Fruit fly (Drosophila melanogaster) whole organism, embryonic: ENCODE measurements around the gene Rfx.

Experiments
- Aef1 ChIP-seq: fragments of 200-800 bp; sonication (Bioruptor generic); IDR thresholded peaks from 3 replicates; pipeline ENCODE4 v1.3.6; 2022; ENCODE audit warnings: missing biosample characterization, missing genetic modification characterization
- Asciz ChIP-seq: fragments of 200-800 bp; sonication (Bioruptor generic); optimal IDR thresholded peaks from 2 replicates; lab custom pipeline; 2017; ENCODE audit warnings: missing biosample characterization, mild to moderate bottlenecking, missing genetic modification characterization, missing genetic modification reagents
- B-H1 ChIP-seq: fragments of 200-800 bp; sonication (Bioruptor generic); IDR thresholded peaks from 3 replicates; pipeline ENCODE4 v1.3.6; 2022; ENCODE audit warnings: missing biosample characterization, missing genetic modification characterization
- CG1233 ChIP-seq: fragments of 200-800 bp; sonication (Bioruptor generic); optimal IDR thresholded peaks from 4 replicates; lab custom pipeline; 2018; ENCODE audit warnings: missing biosample characterization, mild to moderate bottlenecking, missing genetic modification characterization
- CG13775 ChIP-seq: fragments of 200-800 bp; sonication (Bioruptor generic); optimal IDR thresholded peaks from 3 replicates; lab custom pipeline; 2017; ENCODE audit warnings: missing biosample characterization, mild to moderate bottlenecking, missing genetic modification characterization
- CG13894 ChIP-seq: fragments of 200-800 bp; sonication (Bioruptor generic); optimal IDR thresholded peaks from 3 replicates; lab custom pipeline; 2018; ENCODE audit warnings: missing biosample characterization, mild to moderate bottlenecking, missing genetic modification characterization, moderate library complexity
- CG15269 ChIP-seq: fragments of 200-800 bp; sonication (Bioruptor generic); optimal IDR thresholded peaks from 2 replicates; lab custom pipeline; 2018; ENCODE audit warnings: missing biosample characterization, mild to moderate bottlenecking, missing genetic modification characterization, moderate library complexity
- CG1529 ChIP-seq: fragments of 200-800 bp; sonication (Bioruptor generic); optimal IDR thresholded peaks from 3 replicates; lab custom pipeline; 2018; ENCODE audit warnings: missing biosample characterization, missing genetic modification characterization
- CG1603 ChIP-seq: fragments of 200-800 bp; sonication (Bioruptor generic); optimal IDR thresholded peaks from 2 replicates; lab custom pipeline; 2019; ENCODE audit warnings: missing biosample characterization, mild to moderate bottlenecking, missing genetic modification characterization, moderate library complexity
- CG17359 ChIP-seq: fragments of 200-800 bp; sonication (Bioruptor generic); optimal IDR thresholded peaks from 3 replicates; lab custom pipeline; 2018; ENCODE audit warnings: missing biosample characterization, mild to moderate bottlenecking, missing genetic modification characterization, moderate library complexity
- CG17612 ChIP-seq: fragments of 200-800 bp; sonication (Bioruptor generic); IDR thresholded peaks from 2 replicates; pipeline ENCODE4 v1.3.6; 2022; ENCODE audit warnings: missing biosample characterization, missing genetic modification characterization
- CG18476 ChIP-seq: fragments of 200-800 bp; sonication (Bioruptor generic); optimal IDR thresholded peaks from 2 replicates; lab custom pipeline; 2016; ENCODE audit warnings: missing biosample characterization, mild to moderate bottlenecking, missing genetic modification characterization
- CG2120 ChIP-seq: fragments of 200-800 bp; sonication (Bioruptor generic); optimal IDR thresholded peaks from 3 replicates; lab custom pipeline; 2016; ENCODE audit warnings: missing biosample characterization, missing genetic modification characterization
- CG2129 ChIP-seq: fragments of 200-800 bp; sonication (Bioruptor generic); IDR thresholded peaks from 2 replicates; pipeline ENCODE4 v1.3.6; 2022; ENCODE audit warnings: missing biosample characterization, missing genetic modification characterization; ENCODE audit not compliant: partially characterized antibody
- CG2678 ChIP-seq: fragments of 200-800 bp; sonication (Bioruptor generic); optimal IDR thresholded peaks from 3 replicates; lab custom pipeline; 2019; ENCODE audit warnings: missing biosample characterization, mild to moderate bottlenecking, missing genetic modification characterization, moderate library complexity
- CG2889 ChIP-seq: fragments of 200-800 bp; sonication (Bioruptor generic); IDR thresholded peaks from 3 replicates; pipeline ENCODE4 v1.3.6; 2022; ENCODE audit warnings: missing biosample characterization, missing genetic modification characterization
- CG30431 ChIP-seq: fragments of 200-800 bp; sonication (Bioruptor generic); optimal IDR thresholded peaks from 2 replicates; lab custom pipeline; 2017; ENCODE audit warnings: missing biosample characterization, missing genetic modification characterization
- CG5180 ChIP-seq: fragments of 200-800 bp; sonication (Bioruptor generic); optimal IDR thresholded peaks from 3 replicates; lab custom pipeline; 2017; ENCODE audit warnings: missing biosample characterization, missing genetic modification characterization, mild to moderate bottlenecking, moderate library complexity, missing genetic modification reagents
- CG5245 ChIP-seq: fragments of 200-800 bp; sonication (Bioruptor generic); optimal IDR thresholded peaks from 3 replicates; lab custom pipeline; 2016; ENCODE audit warnings: missing biosample characterization, missing genetic modification characterization
- CG6683 ChIP-seq: fragments of 200-800 bp; sonication (Bioruptor generic); optimal IDR thresholded peaks from 2 replicates; lab custom pipeline; 2017; ENCODE audit warnings: missing biosample characterization, mild to moderate bottlenecking, missing genetic modification characterization, missing genetic modification reagents
- CG7556 ChIP-seq: fragments of 200-800 bp; sonication (Bioruptor generic); optimal IDR thresholded peaks from 2 replicates; lab custom pipeline; 2017; ENCODE audit warnings: missing biosample characterization, mild to moderate bottlenecking, missing genetic modification characterization
- CG8089 ChIP-seq: fragments of 200-800 bp; sonication (Bioruptor generic); optimal IDR thresholded peaks from 3 replicates; lab custom pipeline; 2016; ENCODE audit warnings: missing biosample characterization, missing genetic modification characterization
- CG8944 ChIP-seq: fragments of 200-800 bp; sonication (Bioruptor generic); optimal IDR thresholded peaks from 3 replicates; lab custom pipeline; 2016; ENCODE audit warnings: missing biosample characterization, missing genetic modification characterization
- CTCF ChIP-seq: fragments of 200-800 bp; sonication (Bioruptor generic); optimal IDR thresholded peaks from 2 replicates; lab custom pipeline; 2017; ENCODE audit warnings: missing biosample characterization, mild to moderate bottlenecking, missing genetic modification characterization, moderate library complexity
- Ets65A ChIP-seq: fragments of 200-800 bp; sonication (Bioruptor generic); peaks from one replicate; lab custom pipeline; 2016; ENCODE audit warnings: missing biosample characterization, missing genetic modification characterization
- HLH54F ChIP-seq: fragments of 200-800 bp; sonication (Bioruptor generic); optimal IDR thresholded peaks from 3 replicates; lab custom pipeline; 2016; ENCODE audit warnings: missing biosample characterization, missing genetic modification characterization
- Hey ChIP-seq: fragments of 200-800 bp; sonication (Bioruptor generic); optimal IDR thresholded peaks from 3 replicates; lab custom pipeline; 2018; ENCODE audit warnings: missing biosample characterization, mild to moderate bottlenecking, missing genetic modification characterization
- Lhr ChIP-seq: fragments of 200-800 bp; sonication (Bioruptor generic); optimal IDR thresholded peaks from 3 replicates; lab custom pipeline; 2017; ENCODE audit warnings: mild to moderate bottlenecking, missing biosample characterization, missing genetic modification reagents, missing genetic modification characterization
- Med ChIP-seq: fragments of 200-800 bp; sonication (Bioruptor generic); peaks from one replicate; lab custom pipeline; 2016; ENCODE audit warnings: missing biosample characterization, missing genetic modification characterization, mild to moderate bottlenecking, inconsistent platforms, moderate library complexity
- Meics ChIP-seq: fragments of 200-800 bp; sonication (Bioruptor generic); optimal IDR thresholded peaks from 2 replicates; lab custom pipeline; 2017; ENCODE audit warnings: missing biosample characterization, mild to moderate bottlenecking, missing genetic modification characterization
- NC2β ChIP-seq: fragments of 200-800 bp; sonication (Bioruptor generic); optimal IDR thresholded peaks from 2 replicates; lab custom pipeline; 2016; ENCODE audit warnings: missing biosample characterization, missing genetic modification characterization
- Opbp ChIP-seq: fragments of 200-800 bp; sonication (Bioruptor generic); IDR thresholded peaks from 3 replicates; pipeline ENCODE4 v1.3.6; 2022; ENCODE audit warnings: missing biosample characterization, missing genetic modification characterization; ENCODE audit not compliant: partially characterized antibody
- Sry-β ChIP-seq: fragments of 200-800 bp; sonication (Bioruptor generic); optimal IDR thresholded peaks from 2 replicates; lab custom pipeline; 2018; ENCODE audit warnings: missing biosample characterization, mild to moderate bottlenecking, missing genetic modification characterization, moderate library complexity
- Trl ChIP-seq, 3 experiments: fragments of >200 bp in 2 of 3; fragments of 200-800 bp in 1 of 3; sonication (Bioruptor generic) in 1 of 3; optimal IDR thresholded peaks; 2 replicates in 1 of 3; 3 replicates in 2 of 3; lab custom pipeline; 2016 to 2017; ENCODE audit warnings: missing biosample characterization in 1 of 3, missing genetic modification characterization in 1 of 3
- Xrp1 ChIP-seq: fragments of 200-800 bp; sonication (Bioruptor generic); IDR thresholded peaks from 2 replicates; pipeline ENCODE4 v1.3.6; 2022; ENCODE audit warnings: missing biosample characterization, missing genetic modification characterization
- cwo ChIP-seq: fragments of 200-800 bp; sonication (Bioruptor generic); optimal IDR thresholded peaks from 3 replicates; lab custom pipeline; 2017; ENCODE audit warnings: missing biosample characterization, missing genetic modification characterization, mild to moderate bottlenecking, moderate library complexity, missing genetic modification reagents
- gro ChIP-seq: fragments of 200-800 bp; sonication (Bioruptor generic); optimal IDR thresholded peaks from 2 replicates; lab custom pipeline; 2016; ENCODE audit warnings: missing biosample characterization, missing genetic modification characterization
- jing ChIP-seq: fragments of 200-800 bp; sonication (Bioruptor generic); optimal IDR thresholded peaks from 2 replicates; lab custom pipeline; 2018; ENCODE audit warnings: missing biosample characterization, mild to moderate bottlenecking, missing genetic modification characterization
- lilli ChIP-seq: fragments of 200-800 bp; sonication (Bioruptor generic); optimal IDR thresholded peaks from 3 replicates; lab custom pipeline; 2016; ENCODE audit warnings: missing biosample characterization, missing genetic modification characterization
- mam ChIP-seq: fragments of 200-800 bp; sonication (Bioruptor generic); optimal IDR thresholded peaks from 3 replicates; lab custom pipeline; 2016; ENCODE audit warnings: missing biosample characterization, missing genetic modification characterization
- phol ChIP-seq: fragments of 200-800 bp; sonication (Bioruptor generic); optimal IDR thresholded peaks from 3 replicates; lab custom pipeline; 2018; ENCODE audit warnings: missing biosample characterization, mild to moderate bottlenecking, missing genetic modification characterization, moderate library complexity
- pzg ChIP-seq: fragments of 200-800 bp; sonication (Bioruptor generic); optimal IDR thresholded peaks from 3 replicates; lab custom pipeline; 2018; ENCODE audit warnings: missing biosample characterization, mild to moderate bottlenecking, missing genetic modification characterization, moderate library complexity
- ranshi ChIP-seq: fragments of 200-800 bp; sonication (Bioruptor generic); IDR thresholded peaks from 2 replicates; pipeline ENCODE4 v1.3.6; 2022; ENCODE audit warnings: missing biosample characterization, missing genetic modification characterization
- ro ChIP-seq: fragments of 200-800 bp; sonication (Bioruptor generic); IDR thresholded peaks from 2 replicates; pipeline ENCODE4 v1.3.6; 2022; ENCODE audit warnings: missing biosample characterization, missing genetic modification characterization
- run ChIP-seq: fragments of 200-800 bp; sonication (Bioruptor generic); optimal IDR thresholded peaks from 3 replicates; lab custom pipeline; 2018; ENCODE audit warnings: missing biosample characterization, mild to moderate bottlenecking, missing genetic modification characterization
- sima ChIP-seq: fragments of 200-800 bp; sonication (Bioruptor generic); optimal IDR thresholded peaks from 2 replicates; lab custom pipeline; 2016; ENCODE audit warnings: missing biosample characterization, missing genetic modification characterization
- sqz ChIP-seq: fragments of 200-800 bp; sonication (Bioruptor generic); optimal IDR thresholded peaks from 3 replicates; lab custom pipeline; 2018; ENCODE audit warnings: missing biosample characterization, mild to moderate bottlenecking, missing genetic modification characterization
- stwl ChIP-seq: fragments of 200-800 bp; sonication (Bioruptor generic); optimal IDR thresholded peaks from 3 replicates; lab custom pipeline; 2018; ENCODE audit warnings: missing biosample characterization, mild to moderate bottlenecking, missing genetic modification characterization, moderate library complexity
- vfl ChIP-seq: fragments of 200-800 bp; sonication (Bioruptor generic); optimal IDR thresholded peaks from 2 replicates; lab custom pipeline; 2016; ENCODE audit warnings: missing biosample characterization, missing genetic modification characterization

Rfx gene

dm6 chr3R:10350741-10351629, 26.9 kb downstream of the Rfx start (continued):
- TF ChIP-seq Trl (optimal IDR thresholded peaks at IDR 0.05; lab: Kevin White, UChicago) (no peak), Trl (GFP tag; optimal IDR thresholded peaks at IDR 0.05; lab: Kevin White, UChicago) (peak; percentile 46), CG13894 (tag; lab: Kevin White, UChicago) (peak; percentile 78), ro (no peak), CG2129 (GFP tag; lab: Robert Waterston, UW) (no peak), Aef1 (GFP tag; lab: Robert Waterston, UW) (no peak), CG15269 (tag; lab: Kevin White, UChicago) (peak; percentile 90), jing (peak; percentile 50), CG1529 (peak; percentile 30), Sry-β (peak; percentile 7), pzg (peak; percentile 41), vfl (GFP tag; lab: Kevin White, UChicago) (peak; percentile 77), NC2β (peak; percentile 43), cwo (GFP tag; lab: Kevin White, UChicago) (peak; percentile 92), CG2889 (GFP tag; lab: Robert Waterston, UW) (no peak), stwl (tag; lab: Kevin White, UChicago) (no peak), CG17612 (GFP tag; lab: Robert Waterston, UW) (no peak), Lhr (no peak), CG1233 (peak; percentile 73), CG2678 (tag; lab: Kevin White, UChicago) (peak; percentile 92), Ets65A (peak; percentile 97), HLH54F (GFP tag; lab: Kevin White, UChicago) (peak; percentile 82), CG13775 (GFP tag; lab: Kevin White, UChicago) (peak; percentile 89), mam (GFP tag; lab: Kevin White, UChicago) (peak; percentile 82), CTCF (peak; percentile 55), phol (peak; percentile 75), run (tag; lab: Kevin White, UChicago) (peak; percentile 58), CG6683 (GFP tag; lab: Kevin White, UChicago) (peak; percentile 51), CG5245 (GFP tag; lab: Kevin White, UChicago) (peak; percentile 36), CG7556 (peak; percentile 91), B-H1 (GFP tag; lab: Robert Waterston, UW) (no peak), ranshi (GFP tag; lab: Robert Waterston, UW) (no peak), CG8944 (GFP tag; lab: Kevin White, UChicago) (peak; percentile 44), CG18476 (GFP tag; lab: Kevin White, UChicago) (peak; percentile 73), Opbp (no peak), Xrp1 (GFP tag; lab: Robert Waterston, UW) (no peak), Hey (tag; lab: Kevin White, UChicago) (peak; percentile 25), sqz (GFP tag; lab: Kevin White, UChicago) (peak; percentile 70), Meics (GFP tag; lab: Kevin White, UChicago) (peak; percentile 93), Asciz (GFP tag; lab: Kevin White, UChicago) (peak; percentile 37), CG5180 (GFP tag; lab: Kevin White, UChicago) (peak; percentile 35), CG2120 (peak; percentile 94), CG8089 (peak; percentile 28), gro (GFP tag; lab: Kevin White, UChicago) (peak; percentile 69), CG17359 (tag; lab: Kevin White, UChicago) (peak; percentile 76), CG30431 (GFP tag; lab: Kevin White, UChicago) (peak; percentile 52), lilli (GFP tag; lab: Kevin White, UChicago) (peak; percentile 89), sima (GFP tag; lab: Kevin White, UChicago) (peak; percentile 11), Med (GFP tag; lab: Kevin White, UChicago) (peak; percentile 93), CG1603 (tag; lab: Kevin White, UChicago) (peak; percentile 41)
